Worm (Caenorhabditis elegans): ENCODE data around the gene ZK757.10.

The ZK757.10 gene

ce11 chrIII:9861470-9862342 is 15.3 kb upstream of the ZK757.10 start (continued):
- TF ChIP-seq egl-13 (tag; optimal IDR thresholded peaks at IDR 0.05) = peak; percentile 46
- TF ChIP-seq sup-37 (GFP tag; optimal IDR thresholded peaks at IDR 0.05) = no peak
- no peak for TF ChIP-seq grh-1 (GFP tag; IDR thresholded peaks at IDR 0.05)
- TF ChIP-seq lir-3 (tag; optimal IDR thresholded peaks at IDR 0.05; ENCODE audit: poor library complexity) = peak; percentile 48
- no peak for TF ChIP-seq mab-9 (GFP tag; IDR thresholded peaks at IDR 0.05)
- TF ChIP-seq ceh-88 (GFP tag; IDR thresholded peaks at IDR 0.05) = no peak
- TF ChIP-seq nhr-20 (tag; optimal IDR thresholded peaks at IDR 0.05) = peak; percentile 53
- no peak for TF ChIP-seq Y116A8C.19 (tag; optimal IDR thresholded peaks at IDR 0.05; ENCODE audit: borderline replicate concordance)
- no peak for TF ChIP-seq nhr-28 (tag; optimal IDR thresholded peaks at IDR 0.05)
- no peak for TF ChIP-seq ztf-4 (tag; optimal IDR thresholded peaks at IDR 0.05)
- TF ChIP-seq sox-4 (tag; optimal IDR thresholded peaks at IDR 0.05) = peak; percentile 2
- peak; percentile 30 for TF ChIP-seq nhr-77 (tag; optimal IDR thresholded peaks at IDR 0.05)
- TF ChIP-seq mep-1 (tag; optimal IDR thresholded peaks at IDR 0.05) = peak; percentile 63
- peak in 1 of 6 experiments; percentile 18 for TF ChIP-seq elt-3 (tag; optimal IDR thresholded peaks at IDR 0.05)
- TF ChIP-seq C34B4.2 (tag; optimal IDR thresholded peaks at IDR 0.05) = no peak
- no peak for TF ChIP-seq vab-15 (tag; optimal IDR thresholded peaks at IDR 0.05)
- no peak for TF ChIP-seq ama-1 (optimal IDR thresholded peaks at IDR 0.05)
- TF ChIP-seq unc-62 (GFP tag; optimal IDR thresholded peaks at IDR 0.05) = no peak
- no peak for TF ChIP-seq unc-98 (GFP tag; IDR thresholded peaks at IDR 0.05)
- TF ChIP-seq isw-1 (GFP tag; IDR thresholded peaks at IDR 0.05) = no peak
- no peak for TF ChIP-seq zip-4 (GFP tag; optimal IDR thresholded peaks at IDR 0.05)
- TF ChIP-seq fkh-8 (tag; optimal IDR thresholded peaks at IDR 0.05) = peak; percentile 49
- TF ChIP-seq nhr-19 (GFP tag; conservative IDR thresholded peaks at IDR 0.05) = peak; percentile 43
- no peak for TF ChIP-seq egl-27 (tag; optimal IDR thresholded peaks at IDR 0.05)
- TF ChIP-seq elt-2 (tag; optimal IDR thresholded peaks at IDR 0.05) = peak; percentile 27
- no peak for TF ChIP-seq tlp-1 (tag; optimal IDR thresholded peaks at IDR 0.05)
- TF ChIP-seq snpc-4 (tag; optimal IDR thresholded peaks at IDR 0.05) = no peak
- peak; percentile 43 for TF ChIP-seq tbx-2 (tag; optimal IDR thresholded peaks at IDR 0.05)
- peak; percentile 59 for TF ChIP-seq snu-23 (GFP tag; optimal IDR thresholded peaks at IDR 0.05)
- TF ChIP-seq C04F5.9 (tag; optimal IDR thresholded peaks at IDR 0.05) = no peak
- TF ChIP-seq fkh-10 (GFP tag; optimal IDR thresholded peaks at IDR 0.05) = peak; percentile 10
- TF ChIP-seq lin-14 (GFP tag; optimal IDR thresholded peaks at IDR 0.05) = peak; percentile 54
- TF ChIP-seq pax-3 (tag; optimal IDR thresholded peaks at IDR 0.05) = peak; percentile 37
- no peak for TF ChIP-seq nhr-12 (tag; optimal IDR thresholded peaks at IDR 0.05)

- TF ChIP-seq lsy-2 (tag; optimal IDR thresholded peaks at IDR 0.05) (peak in 1 of 2 experiments; percentile 85), egl-13 (tag; optimal IDR thresholded peaks at IDR 0.05) (no peak)
Measured at ce11 chrIII:9862469-9862868, 14.6 kb upstream of the ZK757.10 start.

- peak; percentile 48 for TF ChIP-seq nhr-85 (tag)
- TF ChIP-seq lir-3 (tag; optimal IDR thresholded peaks at IDR 0.05; ENCODE audit: poor library complexity) = no peak
- peak; percentile 33 for TF ChIP-seq lin-14 (GFP tag; optimal IDR thresholded peaks at IDR 0.05)
- no peak for TF ChIP-seq lin-35 (GFP tag; optimal IDR thresholded peaks at IDR 0.05)
- peak; percentile 80 for TF ChIP-seq fkh-10 (GFP tag; optimal IDR thresholded peaks at IDR 0.05)
- no peak for TF ChIP-seq F16B12.6 (tag; optimal IDR thresholded peaks at IDR 0.05)
- no peak for TF ChIP-seq efl-3 (GFP tag; optimal IDR thresholded peaks at IDR 0.05)
- TF ChIP-seq nhr-237 (tag; optimal IDR thresholded peaks at IDR 0.05) = no peak
- TF ChIP-seq fos-1 (tag; optimal IDR thresholded peaks at IDR 0.05) = no peak
- peak; percentile 19 for TF ChIP-seq blmp-1 (tag; optimal IDR thresholded peaks at IDR 0.05)
- no peak for TF ChIP-seq mep-1 (tag; optimal IDR thresholded peaks at IDR 0.05)
- TF ChIP-seq aha-1 (tag; optimal IDR thresholded peaks at IDR 0.05) = no peak
- TF ChIP-seq C04F5.9 (tag; optimal IDR thresholded peaks at IDR 0.05) = no peak
- no peak for TF ChIP-seq ets-5 (GFP tag; IDR thresholded peaks at IDR 0.05)
- TF ChIP-seq xbp-1 (tag; optimal IDR thresholded peaks at IDR 0.05) = no peak
- TF ChIP-seq lin-39 (tag; optimal IDR thresholded peaks at IDR 0.05) = no peak
- no peak for TF ChIP-seq snu-23 (GFP tag; optimal IDR thresholded peaks at IDR 0.05)
- no peak for TF ChIP-seq sup-37 (GFP tag; optimal IDR thresholded peaks at IDR 0.05)
- TF ChIP-seq ces-1 (GFP tag; optimal IDR thresholded peaks at IDR 0.05) = peak; percentile 16
- TF ChIP-seq alr-1 (tag; optimal IDR thresholded peaks at IDR 0.05; ENCODE audit: borderline replicate concordance) = no peak
- no peak for TF ChIP-seq mef-2 (tag; optimal IDR thresholded peaks at IDR 0.05)
Measured at ce11 chrIII:9867352-9867751, 9.7 kb upstream of the ZK757.10 start.
